Fruit fly (Drosophila melanogaster) whole organism, adult: ENCODE measurements around the gene CG17721.

Experiments used
- CG12768 ChIP-seq: fragments of 200-800 bp; sonication (Bioruptor generic); optimal IDR thresholded peaks from 2 replicates; lab custom pipeline; 2017; ENCODE audit warnings: missing biosample characterization, missing genetic modification characterization, mild to moderate bottlenecking, moderate library complexity, missing genetic modification reagents
- CG1620 ChIP-seq: fragments of 200-800 bp; sonication (Bioruptor generic); optimal IDR thresholded peaks from 2 replicates; lab custom pipeline; 2016; ENCODE audit warnings: missing biosample characterization, missing genetic modification characterization
- CG5204 ChIP-seq: fragments of 200-800 bp; sonication (Bioruptor generic); optimal IDR thresholded peaks from 2 replicates; lab custom pipeline; 2016; ENCODE audit warnings: missing biosample characterization, missing genetic modification characterization
- CG7045 ChIP-seq: fragments of 200-800 bp; sonication (Bioruptor generic); optimal IDR thresholded peaks from 2 replicates; lab custom pipeline; 2017; ENCODE audit warnings: missing biosample characterization, mild to moderate bottlenecking, missing genetic modification characterization
- Crg-1 ChIP-seq: fragments of 200-800 bp; sonication (Bioruptor generic); optimal IDR thresholded peaks from 2 replicates; lab custom pipeline; 2016; ENCODE audit warnings: missing biosample characterization, missing genetic modification characterization
- Hr96 ChIP-seq: fragments of 200-800 bp; sonication (Bioruptor generic); optimal IDR thresholded peaks from 2 replicates; lab custom pipeline; 2016; ENCODE audit warnings: missing biosample characterization, missing genetic modification characterization
- bab1 ChIP-seq: fragments of 200-800 bp; sonication (Bioruptor generic); optimal IDR thresholded peaks from 3 replicates; lab custom pipeline; 2019; ENCODE audit warnings: missing biosample characterization, mild to moderate bottlenecking, missing genetic modification characterization, moderate library complexity
- cic ChIP-seq: fragments of 200-800 bp; sonication (Bioruptor generic); optimal IDR thresholded peaks from 2 replicates; lab custom pipeline; 2017; ENCODE audit warnings: missing biosample characterization, mild to moderate bottlenecking, missing genetic modification characterization, moderate library complexity
- kay ChIP-seq: fragments of 200-800 bp; sonication (Bioruptor generic); peaks from one replicate; lab custom pipeline; 2016; ENCODE audit warnings: missing biosample characterization, missing genetic modification characterization, borderline replicate concordance
- ovo ChIP-seq: fragments of 200-800 bp; sonication (Bioruptor generic); optimal IDR thresholded peaks from 2 replicates; lab custom pipeline; 2016; ENCODE audit warnings: missing biosample characterization, missing genetic modification characterization
- pad ChIP-seq: fragments of 200-800 bp; sonication (Bioruptor generic); optimal IDR thresholded peaks from 3 replicates; lab custom pipeline; 2017; ENCODE audit warnings: missing biosample characterization, missing genetic modification characterization, mild to moderate bottlenecking, moderate library complexity, missing genetic modification reagents
- toe ChIP-seq: fragments of 200-800 bp; sonication (Bioruptor generic); optimal IDR thresholded peaks from 2 replicates; lab custom pipeline; 2016; ENCODE audit warnings: missing biosample characterization, missing genetic modification characterization

DNA sequence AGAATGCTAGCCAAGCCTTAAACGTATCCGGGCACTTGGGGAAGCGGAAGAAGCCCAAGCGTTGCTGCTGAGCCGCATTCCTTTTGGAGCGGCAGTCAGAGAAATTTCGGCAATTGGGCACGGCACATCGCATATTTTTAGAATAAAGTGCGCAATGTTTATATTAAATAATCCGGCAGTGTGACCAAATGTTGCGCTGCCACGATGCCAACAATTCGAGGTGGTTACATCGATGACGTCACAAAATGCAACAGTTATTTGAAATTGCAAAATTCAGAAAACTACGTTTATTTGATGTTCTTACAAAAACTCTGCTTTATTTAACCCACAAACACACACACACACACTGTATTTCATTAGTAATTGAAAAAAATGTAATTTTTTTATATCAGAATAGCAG is 15.1 kb upstream of the CG17721 start, which contains the start of gene CG6689:
- TF ChIP-seq ovo (no peak), Hr96 (GFP tag; lab: Kevin White, UChicago) (no peak), toe (GFP tag; lab: Kevin White, UChicago) (no peak), CG12768 (GFP tag; lab: Kevin White, UChicago) (no peak), pad (GFP tag; lab: Kevin White, UChicago) (no peak), bab1 (no peak), cic (GFP tag; lab: Kevin White, UChicago) (no peak), CG5204 (GFP tag; lab: Kevin White, UChicago) (no peak), Crg-1 (GFP tag; lab: Kevin White, UChicago) (no peak), kay (GFP tag; lab: Kevin White, UChicago) (no peak), CG1620 (no peak), CG7045 (no peak)
